Worm (Caenorhabditis elegans): ENCODE measurements around the gene C40A11.4.

- no peak for TF ChIP-seq B0310.2 (tag; optimal IDR thresholded peaks at IDR 0.05)
- TF ChIP-seq ama-1 (optimal IDR thresholded peaks at IDR 0.05) = no peak
- TF ChIP-seq aly-1 (tag; optimal IDR thresholded peaks at IDR 0.05) = no peak
- TF ChIP-seq sea-1 (GFP tag; conservative IDR thresholded peaks at IDR 0.05) = no peak
- no peak for TF ChIP-seq tbx-11 (GFP tag; IDR thresholded peaks at IDR 0.05)
- no peak for TF ChIP-seq scrt-1 (GFP tag; IDR thresholded peaks at IDR 0.05)
- no peak for TF ChIP-seq hnd-1 (tag; optimal IDR thresholded peaks at IDR 0.05)
- TF ChIP-seq flt-1 (GFP tag; IDR thresholded peaks at IDR 0.05) = no peak
- TF ChIP-seq ets-7 (tag; optimal IDR thresholded peaks at IDR 0.05) = no peak
- no peak for TF ChIP-seq tbx-37 (GFP tag; conservative IDR thresholded peaks at IDR 0.05)
- TF ChIP-seq tra-4 (tag; optimal IDR thresholded peaks at IDR 0.05) = no peak
- TF ChIP-seq hmg-4 (GFP tag; optimal IDR thresholded peaks at IDR 0.05) = no peak
Measured at ce11 chrII:2108295-2108694, 28.9 kb upstream of the C40A11.4 start, which contains the start of gene R52.4.

All from whole organism, early embryonic.